Worm (Caenorhabditis elegans) whole organism, L3 larva: ENCODE results near the gene pqn-53.
"Not testable (repeated sequence)": the region's sequence is repeated elsewhere in the genome, so short reads cannot be mapped to it uniquely, and the experiment has no call there.

Experiments used
- aly-2 ChIP-seq: fragments of 150-350 bp; optimal IDR thresholded peaks from 2 replicates; lab custom pipeline; 2014; ENCODE audit warnings: missing biosample characterization, missing genetic modification characterization
- daf-12 ChIP-seq: fragments of 150-350 bp; optimal IDR thresholded peaks from 2 replicates; lab custom pipeline; 2014; ENCODE audit warnings: missing biosample characterization, missing genetic modification reagents, missing genetic modification characterization
- elt-1 ChIP-seq: fragments of 150-350 bp; optimal IDR thresholded peaks from 2 replicates; lab custom pipeline; 2014; ENCODE audit warnings: missing biosample characterization, missing genetic modification characterization
- elt-3 ChIP-seq, 3 experiments: fragments of 150-350 bp in 1 of 3; sonication (generic microtip) in 2 of 3; optimal IDR thresholded peaks; 2 replicates in 2 of 3; 4 replicates in 1 of 3; lab custom pipeline; 2014 to 2017; ENCODE audit warnings: missing biosample characterization in 3 of 3, missing genetic modification characterization in 3 of 3
- lin-15B ChIP-seq: fragments of 150-350 bp; optimal IDR thresholded peaks from 2 replicates; lab custom pipeline; 2014; ENCODE audit warnings: missing biosample characterization, missing genetic modification characterization
- lsy-12 ChIP-seq: sonication (generic microtip); optimal IDR thresholded peaks from 2 replicates; lab custom pipeline; 2016; ENCODE audit warnings: mild to moderate bottlenecking, missing genetic modification characterization, missing compliant biosample characterization
- mdl-1 ChIP-seq: fragments of 150-350 bp; optimal IDR thresholded peaks from 2 replicates; lab custom pipeline; 2014; ENCODE audit warnings: missing biosample characterization, missing genetic modification characterization
- nhr-12 ChIP-seq: fragments of 150-350 bp; optimal IDR thresholded peaks from 2 replicates; lab custom pipeline; 2014; ENCODE audit warnings: missing biosample characterization, missing genetic modification characterization
- nhr-237 ChIP-seq: fragments of 150-350 bp; optimal IDR thresholded peaks from 2 replicates; lab custom pipeline; 2014; ENCODE audit warnings: missing biosample characterization, missing genetic modification characterization
- nhr-76 ChIP-seq: fragments of 150-350 bp; sonication (generic microtip); optimal IDR thresholded peaks from 5 replicates; lab custom pipeline; 2014; ENCODE audit warnings: missing biosample characterization, missing genetic modification characterization
- tbx-2 ChIP-seq: sonication (generic microtip); optimal IDR thresholded peaks from 2 replicates; lab custom pipeline; 2016; ENCODE audit warnings: mild to moderate bottlenecking, missing genetic modification characterization, missing compliant biosample characterization
- unc-39 ChIP-seq: sonication (generic microtip); optimal IDR thresholded peaks from 4 replicates; lab custom pipeline; 2017; ENCODE audit warnings: missing biosample characterization, missing genetic modification characterization
- unc-62 ChIP-seq: fragments of 150-350 bp; sonication (generic microtip); optimal IDR thresholded peaks from 4 replicates; lab custom pipeline; 2014; ENCODE audit warnings: missing biosample characterization, missing genetic modification reagents, missing genetic modification characterization
- zag-1 ChIP-seq: fragments of 150-350 bp; optimal IDR thresholded peaks from 2 replicates; lab custom pipeline; 2014; ENCODE audit warnings: missing biosample characterization, missing genetic modification characterization

DNA sequence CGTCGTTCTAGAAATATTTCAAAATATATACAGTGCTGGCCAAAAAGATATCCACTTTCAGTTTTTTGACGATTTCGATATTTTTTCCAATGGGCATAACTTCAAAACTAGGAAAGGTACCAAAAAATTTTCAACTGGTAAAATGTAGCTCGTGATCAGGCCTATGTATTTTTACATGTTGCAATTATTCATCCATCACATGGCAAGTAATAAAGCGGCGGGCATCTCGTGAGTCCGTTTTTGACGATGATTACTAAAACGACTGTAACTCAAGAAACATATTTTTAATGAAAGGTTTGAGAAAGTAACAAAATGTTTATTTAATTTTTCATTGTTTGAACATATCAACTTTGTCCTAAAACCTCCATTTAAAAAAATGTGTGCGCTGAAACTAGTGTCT, 45.2 kb downstream of the pqn-53 start, which contains the start of gene F10C2.3:
- TF ChIP-seq nhr-12 (tag; lab: Kevin White, UChicago); nhr-76 (tag; lab: Kevin White, UChicago); lin-15B (tag; lab: Kevin White, UChicago); tbx-2; daf-12; elt-1 (tag; lab: Kevin White, UChicago); aly-2 (tag; lab: Kevin White, UChicago); unc-62 (GFP tag; lab: Kevin White, UChicago); zag-1 (tag; lab: Kevin White, UChicago); unc-39 (tag; lab: Kevin White, UChicago); nhr-237; mdl-1 (tag; lab: Kevin White, UChicago); lsy-12 (tag; lab: Kevin White, UChicago); elt-3 (tag; optimal IDR thresholded peaks at IDR 0.05; lab: Kevin White, UChicago): not testable (repeated sequence)
